Fruit fly (Drosophila melanogaster) whole organism, prepupa: Measurements from ENCODE around the gene CG33978.
A peak's percentile ranks its signal among the peaks of the same experiment; 100 is the strongest.

Experiments used
- CG10631 ChIP-seq: fragments of 200-800 bp; sonication (Bioruptor generic); optimal IDR thresholded peaks from 2 replicates; lab custom pipeline; 2016; ENCODE audit warnings: missing biosample characterization, missing genetic modification characterization
- CG10669 ChIP-seq: fragments of 200-800 bp; sonication (Bioruptor generic); optimal IDR thresholded peaks from 3 replicates; lab custom pipeline; 2018; ENCODE audit warnings: missing biosample characterization, mild to moderate bottlenecking, missing genetic modification characterization, moderate library complexity
- CG11294 ChIP-seq: fragments of 200-800 bp; sonication (Bioruptor generic); IDR thresholded peaks from 2 replicates; pipeline ENCODE4 v1.3.6; 2022; ENCODE audit warnings: missing biosample characterization, missing genetic modification characterization
- CG11762 ChIP-seq: fragments of 200-800 bp; sonication (Bioruptor generic); optimal IDR thresholded peaks from 3 replicates; lab custom pipeline; 2016; ENCODE audit warnings: missing biosample characterization, missing genetic modification characterization; ENCODE audit not compliant: insufficient read depth
- CG11902 ChIP-seq: fragments of 200-800 bp; sonication (Bioruptor generic); optimal IDR thresholded peaks from 3 replicates; lab custom pipeline; 2016; ENCODE audit warnings: missing biosample characterization, missing genetic modification characterization
- CG15336 ChIP-seq: fragments of 200-800 bp; sonication (Bioruptor generic); IDR thresholded peaks from 2 replicates; pipeline ENCODE4 v1.3.6; 2022; ENCODE audit warnings: missing biosample characterization, missing genetic modification characterization
- CG1621 ChIP-seq: fragments of 200-800 bp; sonication (Bioruptor generic); optimal IDR thresholded peaks from 3 replicates; lab custom pipeline; 2018; ENCODE audit warnings: missing biosample characterization, mild to moderate bottlenecking, missing genetic modification characterization
- CG31627 ChIP-seq: fragments of 200-800 bp; sonication (Bioruptor generic); optimal IDR thresholded peaks from 3 replicates; lab custom pipeline; 2016; ENCODE audit warnings: missing biosample characterization, missing genetic modification characterization
- CG34406 ChIP-seq: fragments of 200-800 bp; sonication (Bioruptor generic); optimal IDR thresholded peaks from 3 replicates; lab custom pipeline; 2016; ENCODE audit warnings: missing biosample characterization, missing genetic modification characterization
- CG3919 ChIP-seq: fragments of 200-800 bp; sonication (Bioruptor generic); optimal IDR thresholded peaks from 3 replicates; lab custom pipeline; 2016; ENCODE audit warnings: missing biosample characterization, missing genetic modification characterization
- Eip75B ChIP-seq: fragments of 200-800 bp; sonication (Bioruptor generic); optimal IDR thresholded peaks from 3 replicates; lab custom pipeline; 2016; ENCODE audit warnings: missing biosample characterization, missing genetic modification characterization
- Eip78C ChIP-seq: fragments of 200-800 bp; sonication (Bioruptor generic); peaks from one replicate; lab custom pipeline; 2016; ENCODE audit warnings: missing biosample characterization, missing genetic modification characterization
- Eip93F ChIP-seq: fragments of 200-800 bp; sonication (Bioruptor generic); optimal IDR thresholded peaks from 2 replicates; lab custom pipeline; 2016; ENCODE audit warnings: missing biosample characterization, mild to moderate bottlenecking, missing genetic modification characterization
- Ets21C ChIP-seq: fragments of 200-800 bp; sonication (Bioruptor generic); optimal IDR thresholded peaks from 3 replicates; lab custom pipeline; 2016; ENCODE audit warnings: missing biosample characterization, missing genetic modification characterization
- Gug ChIP-seq: fragments of 200-800 bp; sonication (Bioruptor generic); IDR thresholded peaks from 2 replicates; pipeline ENCODE4 v1.3.6; 2022; ENCODE audit warnings: missing biosample characterization, missing genetic modification characterization
- Hr4 ChIP-seq: fragments of 200-800 bp; sonication (Bioruptor generic); optimal IDR thresholded peaks from 3 replicates; lab custom pipeline; 2016; ENCODE audit warnings: missing biosample characterization, missing genetic modification characterization
- Met ChIP-seq: fragments of 200-800 bp; sonication (Bioruptor generic); optimal IDR thresholded peaks from 3 replicates; lab custom pipeline; 2016; ENCODE audit warnings: missing biosample characterization, missing genetic modification characterization
- OdsH ChIP-seq: fragments of 200-800 bp; sonication (Bioruptor generic); optimal IDR thresholded peaks from 3 replicates; lab custom pipeline; 2016; ENCODE audit warnings: missing biosample characterization, missing genetic modification characterization
- Smox ChIP-seq: fragments of 200-800 bp; sonication (Bioruptor generic); optimal IDR thresholded peaks from 3 replicates; lab custom pipeline; 2016; ENCODE audit warnings: missing biosample characterization, missing genetic modification characterization
- Sox102F ChIP-seq: fragments of 200-800 bp; sonication (Bioruptor generic); optimal IDR thresholded peaks from 2 replicates; lab custom pipeline; 2016; ENCODE audit warnings: missing biosample characterization, mild to moderate bottlenecking, missing genetic modification characterization
- Sox14 ChIP-seq: fragments of 200-800 bp; sonication (Bioruptor generic); optimal IDR thresholded peaks from 3 replicates; lab custom pipeline; 2016; ENCODE audit warnings: missing biosample characterization, missing genetic modification characterization
- Sox15 ChIP-seq: fragments of 200-800 bp; sonication (Bioruptor generic); optimal IDR thresholded peaks from 3 replicates; lab custom pipeline; 2016; ENCODE audit warnings: missing biosample characterization, missing genetic modification characterization
- achi ChIP-seq: fragments of 200-800 bp; sonication (Bioruptor generic); optimal IDR thresholded peaks from 3 replicates; lab custom pipeline; 2016; ENCODE audit warnings: missing biosample characterization, missing genetic modification characterization
- cyc ChIP-seq: fragments of 200-800 bp; sonication (Bioruptor generic); optimal IDR thresholded peaks from 3 replicates; lab custom pipeline; 2016; ENCODE audit warnings: missing biosample characterization, missing genetic modification characterization
- dac ChIP-seq: fragments of 200-800 bp; sonication (Bioruptor generic); optimal IDR thresholded peaks from 2 replicates; lab custom pipeline; 2017; ENCODE audit warnings: missing biosample characterization, mild to moderate bottlenecking, missing genetic modification characterization
- eg ChIP-seq: fragments of 200-800 bp; sonication (Bioruptor generic); IDR thresholded peaks from 3 replicates; pipeline ENCODE4 v1.3.6; 2022; ENCODE audit warnings: missing biosample characterization, missing genetic modification characterization
- esn ChIP-seq: fragments of 200-800 bp; sonication (Bioruptor generic); optimal IDR thresholded peaks from 2 replicates; lab custom pipeline; 2016; ENCODE audit warnings: missing biosample characterization, mild to moderate bottlenecking, missing genetic modification characterization, moderate library complexity
- fd59A ChIP-seq: fragments of 200-800 bp; sonication (Bioruptor generic); optimal IDR thresholded peaks from 2 replicates; lab custom pipeline; 2017; ENCODE audit warnings: missing biosample characterization, mild to moderate bottlenecking, missing genetic modification characterization, missing genetic modification reagents
- fd85E ChIP-seq: fragments of 200-800 bp; sonication (Bioruptor generic); optimal IDR thresholded peaks from 3 replicates; lab custom pipeline; 2016; ENCODE audit warnings: missing biosample characterization, missing genetic modification characterization
- fkh ChIP-seq: fragments of 200-800 bp; sonication (Bioruptor generic); optimal IDR thresholded peaks from 3 replicates; lab custom pipeline; 2017; ENCODE audit warnings: missing biosample characterization, mild to moderate bottlenecking, missing genetic modification characterization, moderate library complexity
- lz ChIP-seq: fragments of 200-800 bp; sonication (Bioruptor generic); optimal IDR thresholded peaks from 3 replicates; lab custom pipeline; 2016; ENCODE audit warnings: missing biosample characterization, missing genetic modification characterization
- pdm3 ChIP-seq: fragments of 200-800 bp; sonication (Bioruptor generic); optimal IDR thresholded peaks from 3 replicates; lab custom pipeline; 2016; ENCODE audit warnings: missing biosample characterization, missing genetic modification characterization
- salr ChIP-seq, 2 experiments: fragments of 200-800 bp; sonication (Bioruptor generic); optimal IDR thresholded peaks; 3 replicates each; lab custom pipeline; 2016 to 2018; ENCODE audit warnings: missing biosample characterization in 2 of 2, missing genetic modification characterization in 2 of 2, mild to moderate bottlenecking in 1 of 2
- ss ChIP-seq, 2 experiments: fragments of 200-800 bp; sonication (Bioruptor generic); optimal IDR thresholded peaks; 2 replicates in 1 of 2; 3 replicates in 1 of 2; lab custom pipeline; 2017 to 2018; ENCODE audit warnings: mild to moderate bottlenecking in 2 of 2, missing biosample characterization in 2 of 2, missing genetic modification characterization in 2 of 2, moderate library complexity in 1 of 2
- vri ChIP-seq: fragments of 200-800 bp; sonication (Bioruptor generic); optimal IDR thresholded peaks from 3 replicates; lab custom pipeline; 2016; ENCODE audit warnings: missing biosample characterization, mild to moderate bottlenecking, missing genetic modification characterization

The CG33978 gene

dm6 chr4:180780-181179 lies 5.3 kb upstream of the CG33978 start:
- TF ChIP-seq fd59A, result no peak
- no peak for TF ChIP-seq Eip93F (GFP tag; lab: Kevin White, UChicago)
- peak; percentile 75 for TF ChIP-seq Eip78C (GFP tag; lab: Kevin White, UChicago)
- no peak for TF ChIP-seq CG10669
- TF ChIP-seq Hr4 (GFP tag; lab: Kevin White, UChicago), result peak; percentile 7

dm6 chr4:179920-180261 lies 4.5 kb upstream of the CG33978 start:
- no peak for TF ChIP-seq CG15336 (GFP tag; lab: Robert Waterston, UW)
- no peak for TF ChIP-seq CG34406
- TF ChIP-seq dac (GFP tag; lab: Kevin White, UChicago), result no peak
- no peak for TF ChIP-seq Smox
- no peak for TF ChIP-seq Sox15 (GFP tag; lab: Kevin White, UChicago)
- TF ChIP-seq Sox14 (GFP tag; lab: Kevin White, UChicago), result no peak
- TF ChIP-seq esn (GFP tag; lab: Kevin White, UChicago), result no peak
- TF ChIP-seq CG11294 (GFP tag; lab: Robert Waterston, UW), result no peak
- no peak for TF ChIP-seq lz (GFP tag; lab: Kevin White, UChicago)
- TF ChIP-seq eg (GFP tag; lab: Robert Waterston, UW), result no peak
- no peak for TF ChIP-seq Eip75B (GFP tag; lab: Kevin White, UChicago)
- TF ChIP-seq Met (GFP tag; lab: Kevin White, UChicago), result no peak
- no peak for TF ChIP-seq vri (GFP tag; lab: Kevin White, UChicago)
- TF ChIP-seq fkh (GFP tag; lab: Kevin White, UChicago), result no peak
- TF ChIP-seq Eip93F (GFP tag; lab: Kevin White, UChicago), result no peak

- peak; percentile 31 for TF ChIP-seq CG10631
- TF ChIP-seq Hr4 (GFP tag; lab: Kevin White, UChicago), result peak; percentile 29
- no peak for TF ChIP-seq Smox
- peak; percentile 2 for TF ChIP-seq CG11902 (GFP tag; lab: Kevin White, UChicago)
- peak; percentile 13 for TF ChIP-seq pdm3
- TF ChIP-seq lz (GFP tag; lab: Kevin White, UChicago), result peak; percentile 24
- peak; percentile 64 for TF ChIP-seq Eip78C (GFP tag; lab: Kevin White, UChicago)
- no peak for TF ChIP-seq CG34406
- TF ChIP-seq achi (GFP tag; lab: Kevin White, UChicago), result no peak
- TF ChIP-seq CG11762, result no peak
- peak; percentile 18 for TF ChIP-seq CG10669
- TF ChIP-seq CG3919 (GFP tag; lab: Kevin White, UChicago), result no peak
- TF ChIP-seq OdsH (GFP tag; lab: Kevin White, UChicago), result peak; percentile 8
- TF ChIP-seq Met (GFP tag; lab: Kevin White, UChicago), result no peak
- TF ChIP-seq cyc (GFP tag; lab: Kevin White, UChicago), result peak; percentile 30
- peak; percentile 51 for TF ChIP-seq Sox14 (GFP tag; lab: Kevin White, UChicago)
- no peak for TF ChIP-seq CG1621 (tag; lab: Kevin White, UChicago)
- no peak for TF ChIP-seq eg (GFP tag; lab: Robert Waterston, UW)
- no peak for TF ChIP-seq Gug (GFP tag; lab: Robert Waterston, UW)
- no peak for TF ChIP-seq Ets21C (GFP tag; lab: Kevin White, UChicago)
- no peak for TF ChIP-seq CG11294 (GFP tag; lab: Robert Waterston, UW)
Observed at dm6 chr4:179062-179919, 3.9 kb upstream of the CG33978 start, which contains the start of gene Arl4. Arl4 (minus strand) TSS chr4:179389.

dm6 chr4:174526-174925 lies 913 bp downstream of the CG33978 start:
- TF ChIP-seq Sox102F (GFP tag; lab: Kevin White, UChicago), result no peak
- TF ChIP-seq Eip75B (GFP tag; lab: Kevin White, UChicago), result no peak
- TF ChIP-seq CG10669, result no peak
- no peak for TF ChIP-seq CG11762
- no peak for TF ChIP-seq CG15336 (GFP tag; lab: Robert Waterston, UW)
- TF ChIP-seq fd59A, result no peak
- TF ChIP-seq fkh (GFP tag; lab: Kevin White, UChicago), result no peak
- TF ChIP-seq cyc (GFP tag; lab: Kevin White, UChicago), result no peak
- no peak for TF ChIP-seq CG31627 (GFP tag; lab: Kevin White, UChicago)
- TF ChIP-seq ss (GFP tag; optimal IDR thresholded peaks at IDR 0.05; lab: Kevin White, UChicago), result no peak
- no peak for TF ChIP-seq fd85E (GFP tag; lab: Kevin White, UChicago)
- TF ChIP-seq salr (GFP tag; optimal IDR thresholded peaks at IDR 0.05; lab: Kevin White, UChicago), result no peak
